Worm (Caenorhabditis elegans): Measurements from ENCODE around the gene F22F4.9.
A peak's percentile ranks its signal among the peaks of the same experiment; 100 is the strongest.

The F22F4.9 gene

DNA sequence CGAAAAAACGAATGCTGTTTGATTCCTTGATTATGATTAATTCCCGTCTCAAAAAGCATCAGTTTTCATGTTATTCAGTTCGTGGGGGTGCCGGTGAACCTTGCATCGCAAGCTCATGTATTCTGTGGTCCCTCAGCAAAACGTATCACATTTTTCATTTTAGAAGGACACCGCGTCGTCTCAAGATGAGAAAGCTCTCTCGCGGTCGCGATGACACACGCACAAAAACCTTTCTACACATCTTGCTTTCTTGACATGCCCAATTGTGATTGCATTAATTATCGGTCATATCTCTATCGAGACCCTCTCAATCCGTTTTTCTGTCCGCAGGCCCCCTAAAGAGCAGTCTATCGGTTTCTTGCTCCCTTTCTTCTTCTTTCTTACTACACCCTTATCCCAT lies 43.2 kb downstream of the F22F4.9 start:
- TF ChIP-seq unc-42 (tag; optimal IDR thresholded peaks at IDR 0.05) (peak; percentile 17), ceh-45 (GFP tag; IDR thresholded peaks at IDR 0.05) (no peak)

DNA sequence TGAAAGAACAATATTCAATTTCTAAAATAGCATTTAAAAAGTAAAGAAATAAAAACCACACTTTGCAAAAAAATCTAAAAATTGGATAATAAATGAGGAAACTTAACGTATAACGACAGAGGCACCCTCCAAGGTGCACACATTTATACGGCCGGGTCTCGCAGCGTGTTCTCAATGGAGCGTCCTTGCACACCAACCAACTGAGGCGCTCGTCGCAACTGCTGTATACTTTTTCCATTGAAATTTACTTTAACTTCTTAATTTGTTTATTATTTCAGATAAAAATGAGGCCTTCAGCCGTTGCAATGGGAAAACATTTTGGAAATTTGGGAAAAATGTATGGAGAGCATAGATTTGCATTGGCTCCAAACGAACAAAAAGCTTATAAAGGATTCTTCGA lies 46.1 kb downstream of the F22F4.9 start, which contains the start of the genes R07E4.5 and R07E4.3:
R07E4.5 (minus strand) TSS at position 1 of the 400 bp plus-strand sequence.
R07E4.3 (plus strand) TSS at position 285 of the 400 bp plus-strand sequence.
- no peak for TF ChIP-seq ceh-6 (GFP tag; optimal IDR thresholded peaks at IDR 0.05)
- no peak for TF ChIP-seq ceh-9 (tag; optimal IDR thresholded peaks at IDR 0.05)
- TF ChIP-seq ceh-31 (tag; optimal IDR thresholded peaks at IDR 0.05): peak; percentile 56
- no peak for TF ChIP-seq mec-3 (tag; optimal IDR thresholded peaks at IDR 0.05; ENCODE audit: borderline replicate concordance)
- TF ChIP-seq ttx-3 (tag; optimal IDR thresholded peaks at IDR 0.05): no peak
- TF ChIP-seq pax-1 (tag; optimal IDR thresholded peaks at IDR 0.05): no peak
- TF ChIP-seq hlh-13 (GFP tag; optimal IDR thresholded peaks at IDR 0.05): no peak
- no peak for TF ChIP-seq hlh-15 (tag; optimal IDR thresholded peaks at IDR 0.05)
- TF ChIP-seq pha-2 (tag; optimal IDR thresholded peaks at IDR 0.05): no peak
- no peak for TF ChIP-seq C38D4.7 (GFP tag; optimal IDR thresholded peaks at IDR 0.05)
- TF ChIP-seq unc-42 (tag; optimal IDR thresholded peaks at IDR 0.05): peak; percentile 39
- TF ChIP-seq nfya-1 (tag; optimal IDR thresholded peaks at IDR 0.05): peak; percentile 51
- TF ChIP-seq ceh-34 (tag; optimal IDR thresholded peaks at IDR 0.05): peak; percentile 10
- no peak for TF ChIP-seq ztf-16 (tag; optimal IDR thresholded peaks at IDR 0.05)
- no peak for TF ChIP-seq ceh-24 (tag; optimal IDR thresholded peaks at IDR 0.05)
- TF ChIP-seq hlh-8 (tag; optimal IDR thresholded peaks at IDR 0.05): no peak
- TF ChIP-seq sox-4 (tag; optimal IDR thresholded peaks at IDR 0.05): no peak
- TF ChIP-seq dve-1 (tag; optimal IDR thresholded peaks at IDR 0.05): peak; percentile 45
- peak; percentile 22 for TF ChIP-seq ceh-18 (tag; optimal IDR thresholded peaks at IDR 0.05)

DNA sequence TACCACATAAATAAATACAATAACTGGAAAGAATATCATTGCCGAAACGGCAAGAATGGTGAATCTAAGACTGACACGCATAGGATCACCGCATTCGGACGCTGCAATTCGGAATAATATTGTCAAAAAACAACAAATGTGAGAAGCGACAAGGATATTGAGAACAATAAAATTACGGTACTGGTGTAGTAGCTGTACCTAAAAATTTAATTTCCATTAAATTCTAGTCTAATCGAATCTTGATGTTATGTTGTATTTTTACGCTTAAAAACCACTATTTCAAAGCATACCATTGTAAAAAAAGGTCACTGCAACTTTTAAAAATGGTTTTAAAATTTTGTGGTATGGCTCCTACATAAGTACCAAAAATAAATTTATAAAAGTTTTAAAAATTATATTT lies 50.5 kb downstream of the F22F4.9 start, which contains the start of gene mig-23:
mig-23 (minus strand) TSS at position 101 of the 400 bp plus-strand sequence.
- TF ChIP-seq sox-2 (GFP tag; IDR thresholded peaks at IDR 0.05) (no peak), hlh-6 (tag; optimal IDR thresholded peaks at IDR 0.05) (no peak)

All from whole organism, late embryonic.